Fruit fly (Drosophila melanogaster) whole organism, embryonic: ENCODE data around the gene cactin.
"Not testable (repeated sequence)": the region's sequence is repeated elsewhere in the genome, so short reads cannot be mapped to it uniquely, and the experiment has no call there.

ENCODE experiments used
- Abd-B ChIP-seq: fragments of 200-800 bp; sonication (Bioruptor generic); optimal IDR thresholded peaks from 2 replicates; lab custom pipeline; 2018; ENCODE audit warnings: missing biosample characterization, mild to moderate bottlenecking, missing genetic modification characterization, moderate library complexity
- Adf1 ChIP-seq: fragments of 200-800 bp; sonication (Bioruptor generic); IDR thresholded peaks from 2 replicates; pipeline ENCODE4 v1.3.6; 2022; ENCODE audit warnings: missing biosample characterization, missing genetic modification characterization
- CG10267 ChIP-seq: fragments of 200-800 bp; sonication (Bioruptor generic); optimal IDR thresholded peaks from 2 replicates; lab custom pipeline; 2018; ENCODE audit warnings: missing biosample characterization, mild to moderate bottlenecking, missing genetic modification characterization, moderate library complexity
- CG10321 ChIP-seq: fragments of 200-800 bp; sonication (Bioruptor generic); IDR thresholded peaks from 2 replicates; pipeline ENCODE4 v1.3.6; 2022; ENCODE audit warnings: missing biosample characterization, missing genetic modification characterization
- CG10462 ChIP-seq: fragments of 200-800 bp; sonication (Bioruptor generic); optimal IDR thresholded peaks from 2 replicates; lab custom pipeline; 2016; ENCODE audit warnings: missing biosample characterization, missing genetic modification characterization
- CG11456 ChIP-seq: fragments of 200-800 bp; sonication (Bioruptor generic); IDR thresholded peaks from 3 replicates; pipeline ENCODE4 v1.3.6; 2022; ENCODE audit warnings: missing biosample characterization, missing genetic modification characterization
- CG12299 ChIP-seq: fragments of 200-800 bp; sonication (Bioruptor generic); optimal IDR thresholded peaks from 2 replicates; lab custom pipeline; 2018; ENCODE audit warnings: missing biosample characterization, mild to moderate bottlenecking, missing genetic modification characterization
- CG12744 ChIP-seq: fragments of 200-800 bp; sonication (Bioruptor generic); optimal IDR thresholded peaks from 2 replicates; lab custom pipeline; 2016; ENCODE audit warnings: missing biosample characterization, missing genetic modification characterization
- CG13424 ChIP-seq: fragments of 200-800 bp; sonication (Bioruptor generic); optimal IDR thresholded peaks from 2 replicates; lab custom pipeline; 2019; ENCODE audit warnings: missing biosample characterization, mild to moderate bottlenecking, missing genetic modification characterization, moderate library complexity
- CG14667 ChIP-seq: fragments of 200-800 bp; sonication (Bioruptor generic); IDR thresholded peaks from 2 replicates; pipeline ENCODE4 v1.3.6; 2022; ENCODE audit warnings: missing biosample characterization, missing genetic modification characterization
- CG15011 ChIP-seq: fragments of 200-800 bp; sonication (Bioruptor generic); optimal IDR thresholded peaks from 3 replicates; lab custom pipeline; 2018; ENCODE audit warnings: missing biosample characterization, mild to moderate bottlenecking, missing genetic modification characterization
- CG16779 ChIP-seq: fragments of 200-800 bp; sonication (Bioruptor generic); IDR thresholded peaks from 2 replicates; pipeline ENCODE4 v1.3.6; 2022; ENCODE audit warnings: missing biosample characterization, missing genetic modification characterization
- CG16815 ChIP-seq: fragments of 200-800 bp; sonication (Bioruptor generic); optimal IDR thresholded peaks from 3 replicates; lab custom pipeline; 2017; ENCODE audit warnings: missing biosample characterization, mild to moderate bottlenecking, missing genetic modification characterization
- CG1832 ChIP-seq: fragments of 200-800 bp; sonication (Bioruptor generic); optimal IDR thresholded peaks from 2 replicates; lab custom pipeline; 2017; ENCODE audit warnings: missing biosample characterization, mild to moderate bottlenecking, missing genetic modification characterization, inconsistent platforms
- CG31365 ChIP-seq: fragments of 200-800 bp; sonication (Bioruptor generic); optimal IDR thresholded peaks from 2 replicates; lab custom pipeline; 2018; ENCODE audit warnings: missing biosample characterization, mild to moderate bottlenecking, missing genetic modification characterization
- CG34224 ChIP-seq: fragments of 200-800 bp; sonication (Bioruptor generic); IDR thresholded peaks from 3 replicates; pipeline ENCODE4 v1.3.6; 2022; ENCODE audit warnings: missing biosample characterization, missing genetic modification characterization; ENCODE audit not compliant: partially characterized antibody
- CG4404 ChIP-seq: fragments of 200-800 bp; sonication (Bioruptor generic); IDR thresholded peaks from 2 replicates; pipeline ENCODE4 v1.3.6; 2022; ENCODE audit warnings: missing biosample characterization, missing genetic modification characterization
- CG6689 ChIP-seq: fragments of 200-800 bp; sonication (Bioruptor generic); IDR thresholded peaks from 2 replicates; pipeline ENCODE4 v1.3.6; 2022; ENCODE audit warnings: missing biosample characterization, missing genetic modification characterization
- CG7271 ChIP-seq: fragments of 200-800 bp; sonication (Bioruptor generic); optimal IDR thresholded peaks from 2 replicates; lab custom pipeline; 2018; ENCODE audit warnings: missing biosample characterization, mild to moderate bottlenecking, missing genetic modification characterization, moderate library complexity
- CG7963 ChIP-seq: fragments of 200-800 bp; sonication (Bioruptor generic); IDR thresholded peaks from 3 replicates; pipeline ENCODE4 v1.3.6; 2022; ENCODE audit warnings: missing biosample characterization, missing genetic modification characterization; ENCODE audit not compliant: partially characterized antibody
- Dad ChIP-seq: fragments of 200-800 bp; sonication (Bioruptor generic); optimal IDR thresholded peaks from 3 replicates; lab custom pipeline; 2016; ENCODE audit warnings: missing biosample characterization, missing genetic modification characterization
- Dfd ChIP-seq, 2 experiments: fragments of >200 bp; optimal IDR thresholded peaks; 2 replicates each; lab custom pipeline; 2017; ENCODE audit warnings: missing biosample characterization in 2 of 2, missing genetic modification characterization in 2 of 2
- Gsc ChIP-seq: fragments of 200-800 bp; sonication (Bioruptor generic); IDR thresholded peaks from 2 replicates; pipeline ENCODE4 v1.3.6; 2022; ENCODE audit warnings: missing biosample characterization, missing genetic modification characterization
- NC2α ChIP-seq: fragments of 200-800 bp; sonication (Bioruptor generic); optimal IDR thresholded peaks from 2 replicates; lab custom pipeline; 2016; ENCODE audit warnings: missing biosample characterization, missing genetic modification characterization
- Rx ChIP-seq: fragments of 200-800 bp; sonication (Bioruptor generic); IDR thresholded peaks from 2 replicates; pipeline ENCODE4 v1.3.6; 2022; ENCODE audit warnings: missing biosample characterization, missing genetic modification characterization
- Trl ChIP-seq, 3 experiments: fragments of >200 bp in 2 of 3; fragments of 200-800 bp in 1 of 3; sonication (Bioruptor generic) in 1 of 3; optimal IDR thresholded peaks; 2 replicates in 1 of 3; 3 replicates in 2 of 3; lab custom pipeline; 2016 to 2017; ENCODE audit warnings: missing biosample characterization in 1 of 3, missing genetic modification characterization in 1 of 3
- abd-A ChIP-seq: fragments of 200-800 bp; sonication (Bioruptor generic); optimal IDR thresholded peaks from 3 replicates; lab custom pipeline; 2019; ENCODE audit warnings: missing biosample characterization, mild to moderate bottlenecking, missing genetic modification characterization, moderate library complexity
- ac ChIP-seq: fragments of 200-800 bp; sonication (Bioruptor generic); optimal IDR thresholded peaks from 3 replicates; lab custom pipeline; 2017; ENCODE audit warnings: missing biosample characterization, mild to moderate bottlenecking, missing genetic modification characterization
- bcd ChIP-seq: fragments of 200-800 bp; sonication (Bioruptor generic); optimal IDR thresholded peaks from 2 replicates; lab custom pipeline; 2017; ENCODE audit warnings: missing biosample characterization, mild to moderate bottlenecking, missing genetic modification characterization
- cad ChIP-seq: fragments of >200 bp; optimal IDR thresholded peaks from 2 replicates; lab custom pipeline; 2017; ENCODE audit warnings: missing biosample characterization, missing genetic modification characterization
- chn ChIP-seq: fragments of 200-800 bp; sonication (Bioruptor generic); optimal IDR thresholded peaks from 2 replicates; lab custom pipeline; 2016; ENCODE audit warnings: missing biosample characterization, missing genetic modification characterization
- crc ChIP-seq: fragments of 200-800 bp; sonication (Bioruptor generic); optimal IDR thresholded peaks from 2 replicates; lab custom pipeline; 2016; ENCODE audit warnings: missing biosample characterization, missing genetic modification characterization
- emc ChIP-seq: fragments of 200-800 bp; sonication (Bioruptor generic); optimal IDR thresholded peaks from 2 replicates; lab custom pipeline; 2016; ENCODE audit warnings: missing biosample characterization, missing genetic modification characterization
- esg ChIP-seq: fragments of 200-800 bp; sonication (Bioruptor generic); conservative IDR thresholded peaks from 2 replicates; pipeline ENCODE4 v1.3.6; 2022; ENCODE audit warnings: missing biosample characterization, missing genetic modification characterization
- h ChIP-seq: fragments of >200 bp; optimal IDR thresholded peaks from 2 replicates; lab custom pipeline; 2017
- jigr1 ChIP-seq: fragments of 200-800 bp; sonication (Bioruptor generic); IDR thresholded peaks from 3 replicates; pipeline ENCODE4 v1.3.6; 2022; ENCODE audit warnings: missing biosample characterization, missing genetic modification characterization
- kah ChIP-seq: fragments of 200-800 bp; sonication (Bioruptor generic); optimal IDR thresholded peaks from 2 replicates; lab custom pipeline; 2018; ENCODE audit warnings: missing biosample characterization, mild to moderate bottlenecking, missing genetic modification characterization
- ken ChIP-seq: fragments of 200-800 bp; sonication (Bioruptor generic); IDR thresholded peaks from 3 replicates; pipeline ENCODE4 v1.3.6; 2022; ENCODE audit warnings: missing biosample characterization, missing genetic modification characterization
- maf-S ChIP-seq: fragments of 200-800 bp; sonication (Bioruptor generic); optimal IDR thresholded peaks from 2 replicates; lab custom pipeline; 2016; ENCODE audit warnings: missing biosample characterization, missing genetic modification characterization
- psq ChIP-seq: fragments of 200-800 bp; sonication (Bioruptor generic); optimal IDR thresholded peaks from 2 replicates; lab custom pipeline; 2017; ENCODE audit warnings: missing biosample characterization, missing genetic modification characterization
- pzg ChIP-seq: fragments of 200-800 bp; sonication (Bioruptor generic); optimal IDR thresholded peaks from 3 replicates; lab custom pipeline; 2018; ENCODE audit warnings: missing biosample characterization, mild to moderate bottlenecking, missing genetic modification characterization, moderate library complexity
- ranshi ChIP-seq: fragments of 200-800 bp; sonication (Bioruptor generic); IDR thresholded peaks from 2 replicates; pipeline ENCODE4 v1.3.6; 2022; ENCODE audit warnings: missing biosample characterization, missing genetic modification characterization
- rib ChIP-seq: fragments of 200-800 bp; sonication (Bioruptor generic); IDR thresholded peaks from 2 replicates; pipeline ENCODE4 v1.3.6; 2022; ENCODE audit warnings: missing biosample characterization, missing genetic modification characterization
- sc ChIP-seq, 3 experiments: fragments of >200 bp in 2 of 3; fragments of 200-800 bp in 1 of 3; sonication (Bioruptor generic) in 1 of 3; optimal IDR thresholded peaks; 2 replicates in 2 of 3; 3 replicates in 1 of 3; lab custom pipeline; 2017; ENCODE audit warnings: mild to moderate bottlenecking in 1 of 3, missing biosample characterization in 1 of 3, missing genetic modification characterization in 1 of 3, missing genetic modification reagents in 1 of 3
- scrt ChIP-seq: fragments of 200-800 bp; sonication (Bioruptor generic); optimal IDR thresholded peaks from 2 replicates; lab custom pipeline; 2018; ENCODE audit warnings: missing biosample characterization, mild to moderate bottlenecking, missing genetic modification characterization, moderate library complexity
- sr ChIP-seq: fragments of 200-800 bp; sonication (Bioruptor generic); IDR thresholded peaks from 3 replicates; pipeline ENCODE4 v1.3.6; 2022; ENCODE audit warnings: missing biosample characterization, missing genetic modification characterization
- toy ChIP-seq: fragments of 200-800 bp; sonication (Bioruptor generic); IDR thresholded peaks from 2 replicates; pipeline ENCODE4 v1.3.6; 2022; ENCODE audit warnings: missing biosample characterization, missing genetic modification characterization
- tup ChIP-seq: fragments of 200-800 bp; sonication (Bioruptor generic); optimal IDR thresholded peaks from 2 replicates; lab custom pipeline; 2016; ENCODE audit warnings: missing biosample characterization, mild to moderate bottlenecking, missing genetic modification characterization, moderate library complexity

cactin gene

dm6 chrX:20436866-20437265 is 13.0 kb downstream of the cactin start (continued):
- peak; percentile 50; the same call in 1 of the 2 replicates for TF ChIP-seq CG10321 (GFP tag; lab: Robert Waterston, UW)
- TF ChIP-seq Dfd (GFP tag; optimal IDR thresholded peaks at IDR 0.05; lab: Kevin White, UChicago), result no peak
- no peak for TF ChIP-seq cad (GFP tag; lab: Kevin White, UChicago)
- TF ChIP-seq psq (GFP tag; lab: Kevin White, UChicago), result no peak
- TF ChIP-seq Trl (optimal IDR thresholded peaks at IDR 0.05; lab: Kevin White, UChicago), result peak; percentile 7 to 57
- no peak for TF ChIP-seq Trl (GFP tag; optimal IDR thresholded peaks at IDR 0.05; lab: Kevin White, UChicago)
- TF ChIP-seq Adf1 (GFP tag; lab: Robert Waterston, UW), result peak; percentile 61
- no peak for TF ChIP-seq toy (GFP tag; lab: Robert Waterston, UW)
- TF ChIP-seq CG12299 (tag; lab: Kevin White, UChicago), result no peak
- no peak for TF ChIP-seq ac (GFP tag; lab: Kevin White, UChicago)
- no peak for TF ChIP-seq Dad (GFP tag; lab: Kevin White, UChicago)
- no peak for TF ChIP-seq tup (GFP tag; lab: Kevin White, UChicago)
- no peak for TF ChIP-seq ranshi (GFP tag; lab: Robert Waterston, UW)
- TF ChIP-seq CG6689 (GFP tag; lab: Robert Waterston, UW), result no peak
- TF ChIP-seq CG1832 (GFP tag; lab: Kevin White, UChicago), result peak; percentile 44
- TF ChIP-seq abd-A (tag; lab: Kevin White, UChicago), result peak; percentile 82
- TF ChIP-seq jigr1 (GFP tag; lab: Robert Waterston, UW), result no peak
- TF ChIP-seq CG4404, result no peak
- no peak for TF ChIP-seq bcd (GFP tag; lab: Kevin White, UChicago)
- TF ChIP-seq CG12744, result no peak
- TF ChIP-seq Rx, result no peak
- TF ChIP-seq CG7271 (tag; lab: Kevin White, UChicago), result no peak
- TF ChIP-seq emc, result no peak
- TF ChIP-seq CG31365 (tag; lab: Kevin White, UChicago), result no peak
- no peak for TF ChIP-seq NC2α (GFP tag; lab: Kevin White, UChicago)
- TF ChIP-seq kah (GFP tag; lab: Kevin White, UChicago), result no peak

- not testable (repeated sequence) for TF ChIP-seq scrt (GFP tag; lab: Kevin White, UChicago); CG7963 (GFP tag; lab: Robert Waterston, UW); pzg (GFP tag; lab: Kevin White, UChicago)
- TF ChIP-seq, all 482 proteins: peak for 0; not testable (repeated sequence) for 482
These were observed 22.2 kb downstream of the cactin start, which contains the start of gene CG42578 for dm6 chrX:20446071-20446470. Gene CG42578, plus strand, starts transcription at chrX:20446371.

- TF ChIP-seq CG13424 (peak; percentile 18), esg (GFP tag; lab: Robert Waterston, UW) (no peak), CG10267 (no peak), crc (GFP tag; lab: Kevin White, UChicago) (no peak), maf-S (GFP tag; lab: Kevin White, UChicago) (no peak), sc (optimal IDR thresholded peaks at IDR 0.05; lab: Kevin White, UChicago) (no peak), sc (GFP tag; optimal IDR thresholded peaks at IDR 0.05; lab: Kevin White, UChicago) (no peak), chn (GFP tag; lab: Kevin White, UChicago) (no peak), Abd-B (GFP tag; lab: Kevin White, UChicago) (no peak), CG14667 (GFP tag; lab: Robert Waterston, UW) (no peak), CG34224 (GFP tag; lab: Robert Waterston, UW) (no peak), ken (GFP tag; lab: Robert Waterston, UW) (no peak), sr (GFP tag; lab: Robert Waterston, UW) (no peak), h (no peak), Gsc (GFP tag; lab: Robert Waterston, UW) (no peak), CG15011 (GFP tag; lab: Kevin White, UChicago) (no peak), rib (GFP tag; lab: Robert Waterston, UW) (no peak), CG16815 (GFP tag; lab: Kevin White, UChicago) (no peak), CG11456 (GFP tag; lab: Robert Waterston, UW) (no peak), CG16779 (GFP tag; lab: Robert Waterston, UW) (no peak), CG10462 (GFP tag; lab: Kevin White, UChicago) (no peak)
These were observed 24.2 kb downstream of the cactin start for dm6 chrX:20447865-20448584.
